Fruit fly (Drosophila melanogaster) whole organism, pupa: ENCODE data around the gene CG9338.

Experiments used
- CG10348 ChIP-seq: fragments of 200-800 bp; sonication (Bioruptor generic); IDR thresholded peaks from 2 replicates; pipeline ENCODE4 v1.3.6; 2022; ENCODE audit warnings: missing biosample characterization, missing genetic modification characterization
- CG12605 ChIP-seq: fragments of 200-800 bp; sonication (Bioruptor generic); IDR thresholded peaks from 2 replicates; pipeline ENCODE4 v1.3.6; 2022; ENCODE audit warnings: missing biosample characterization, missing genetic modification characterization
- CG13204 ChIP-seq: fragments of 200-800 bp; sonication (Bioruptor generic); optimal IDR thresholded peaks from 2 replicates; lab custom pipeline; 2018; ENCODE audit warnings: missing biosample characterization, mild to moderate bottlenecking, missing genetic modification characterization, moderate library complexity
- CG14655 ChIP-seq: fragments of 200-800 bp; sonication (Bioruptor generic); optimal IDR thresholded peaks from 3 replicates; lab custom pipeline; 2017; ENCODE audit warnings: mild to moderate bottlenecking, missing biosample characterization, missing genetic modification reagents, missing genetic modification characterization
- CG15710 ChIP-seq: fragments of 200-800 bp; sonication (Bioruptor generic); optimal IDR thresholded peaks from 2 replicates; lab custom pipeline; 2018; ENCODE audit warnings: missing biosample characterization, mild to moderate bottlenecking, missing genetic modification characterization, moderate library complexity
- CG17806 ChIP-seq: fragments of 200-800 bp; sonication (Bioruptor generic); optimal IDR thresholded peaks from 2 replicates; lab custom pipeline; 2018; ENCODE audit warnings: missing biosample characterization, mild to moderate bottlenecking, missing genetic modification characterization, moderate library complexity
- CG32121 ChIP-seq: fragments of 200-800 bp; sonication (Bioruptor generic); IDR thresholded peaks from 2 replicates; pipeline ENCODE4 v1.3.6; 2022; ENCODE audit warnings: missing biosample characterization, missing genetic modification characterization
- CG34367 ChIP-seq: fragments of 200-800 bp; sonication (Bioruptor generic); optimal IDR thresholded peaks from 2 replicates; lab custom pipeline; 2018; ENCODE audit warnings: missing biosample characterization, mild to moderate bottlenecking, missing genetic modification characterization
- CG4496 ChIP-seq: fragments of 200-800 bp; sonication (Bioruptor generic); IDR thresholded peaks from 3 replicates; pipeline ENCODE4 v1.3.6; 2022; ENCODE audit warnings: missing biosample characterization, missing genetic modification characterization
- CG8159 ChIP-seq: fragments of 200-800 bp; sonication (Bioruptor generic); optimal IDR thresholded peaks from 3 replicates; lab custom pipeline; 2018; ENCODE audit warnings: missing biosample characterization, mild to moderate bottlenecking, missing genetic modification characterization, moderate library complexity
- CG8301 ChIP-seq: fragments of 200-800 bp; sonication (Bioruptor generic); optimal IDR thresholded peaks from 2 replicates; lab custom pipeline; 2018; ENCODE audit warnings: missing biosample characterization, mild to moderate bottlenecking, missing genetic modification characterization
- CG9948 ChIP-seq: fragments of 200-800 bp; sonication (Bioruptor generic); optimal IDR thresholded peaks from 2 replicates; lab custom pipeline; 2018; ENCODE audit warnings: missing biosample characterization, mild to moderate bottlenecking, missing genetic modification characterization, moderate library complexity
- D1 ChIP-seq: fragments of 200-800 bp; sonication (Bioruptor generic); optimal IDR thresholded peaks from 2 replicates; lab custom pipeline; 2018; ENCODE audit warnings: missing biosample characterization, mild to moderate bottlenecking, missing genetic modification characterization, moderate library complexity
- EcR ChIP-seq: fragments of 200-800 bp; sonication (Bioruptor generic); optimal IDR thresholded peaks from 3 replicates; lab custom pipeline; 2019; ENCODE audit warnings: missing biosample characterization, missing genetic modification characterization, mild to moderate bottlenecking, moderate library complexity, missing genetic modification reagents
- Ets98B ChIP-seq: fragments of 200-800 bp; sonication (Bioruptor generic); IDR thresholded peaks from 2 replicates; pipeline ENCODE4 v1.3.6; 2022; ENCODE audit warnings: missing biosample characterization, missing genetic modification characterization
- Pif1A ChIP-seq: fragments of 200-800 bp; sonication (Bioruptor generic); optimal IDR thresholded peaks from 3 replicates; lab custom pipeline; 2016; ENCODE audit warnings: missing biosample characterization, missing genetic modification characterization
- Pif1B ChIP-seq: fragments of 200-800 bp; sonication (Bioruptor generic); optimal IDR thresholded peaks from 3 replicates; lab custom pipeline; 2016; ENCODE audit warnings: missing biosample characterization, missing genetic modification characterization
- Snoo ChIP-seq: fragments of 200-800 bp; sonication (Bioruptor generic); optimal IDR thresholded peaks from 3 replicates; lab custom pipeline; 2017; ENCODE audit warnings: missing biosample characterization, mild to moderate bottlenecking, missing genetic modification characterization, inconsistent platforms
- fd96Ca ChIP-seq: fragments of 200-800 bp; sonication (Bioruptor generic); IDR thresholded peaks from 3 replicates; pipeline ENCODE4 v1.3.6; 2022; ENCODE audit warnings: missing biosample characterization, missing genetic modification characterization
- gl ChIP-seq: fragments of 200-800 bp; sonication (Bioruptor generic); optimal IDR thresholded peaks from 2 replicates; lab custom pipeline; 2018; ENCODE audit warnings: missing biosample characterization, mild to moderate bottlenecking, missing genetic modification characterization
- rn ChIP-seq: fragments of 200-800 bp; sonication (Bioruptor generic); IDR thresholded peaks from 2 replicates; pipeline ENCODE4 v1.3.6; 2022; ENCODE audit warnings: missing biosample characterization, missing genetic modification characterization

Gene CG9338

dm6 chr2L:20913528-20913927, 48.5 kb downstream of the CG9338 start:
- no peak for TF ChIP-seq CG15710
- peak; percentile 10 for TF ChIP-seq CG8159 (tag; lab: Kevin White, UChicago)
- TF ChIP-seq CG32121 (GFP tag; lab: Robert Waterston, UW): no peak
- no peak for TF ChIP-seq CG17806 (tag; lab: Kevin White, UChicago)
- no peak for TF ChIP-seq D1 (tag; lab: Kevin White, UChicago)
- TF ChIP-seq CG8301: no peak
- TF ChIP-seq CG12605 (GFP tag; lab: Robert Waterston, UW): no peak

dm6 chr2L:20915224-20915623, 50.2 kb downstream of the CG9338 start:
- TF ChIP-seq CG15710: peak; percentile 66
- peak; percentile 20 for TF ChIP-seq D1 (tag; lab: Kevin White, UChicago)
- TF ChIP-seq CG8301: peak; percentile 72
- TF ChIP-seq gl (tag; lab: Kevin White, UChicago): peak; percentile 21
- TF ChIP-seq CG10348 (GFP tag; lab: Robert Waterston, UW): no peak
- TF ChIP-seq fd96Ca: peak; percentile 62; the same call in 1 of the 3 replicates
- TF ChIP-seq CG14655 (GFP tag; lab: Kevin White, UChicago): peak; percentile 70
- peak; percentile 72 for TF ChIP-seq Pif1A
- peak; percentile 58 for TF ChIP-seq CG12605 (GFP tag; lab: Robert Waterston, UW)
- TF ChIP-seq CG9948 (tag; lab: Kevin White, UChicago): peak; percentile 63
- TF ChIP-seq Ets98B (GFP tag; lab: Robert Waterston, UW): peak; percentile 85
- peak; percentile 85 for TF ChIP-seq CG4496 (GFP tag; lab: Robert Waterston, UW)
- peak; percentile 89 for TF ChIP-seq CG32121 (GFP tag; lab: Robert Waterston, UW)
- TF ChIP-seq Snoo (tag; lab: Kevin White, UChicago): no peak
- peak; percentile 71; the same call in 1 of the 2 replicates for TF ChIP-seq rn (GFP tag; lab: Robert Waterston, UW)
- peak; percentile 39 for TF ChIP-seq CG34367 (tag; lab: Kevin White, UChicago)
- peak; percentile 74 for TF ChIP-seq CG8159 (tag; lab: Kevin White, UChicago)
- no peak for TF ChIP-seq CG13204 (GFP tag; lab: Kevin White, UChicago)
- peak; percentile 58 for TF ChIP-seq Pif1B (GFP tag; lab: Kevin White, UChicago)
- TF ChIP-seq EcR (GFP tag; lab: Kevin White, UChicago): peak; percentile 74
- TF ChIP-seq CG17806 (tag; lab: Kevin White, UChicago): peak; percentile 79

- peak; percentile 70 for TF ChIP-seq CG13204 (GFP tag; lab: Kevin White, UChicago)
- no peak; the same call in 1 of the 2 replicates for TF ChIP-seq CG12605 (GFP tag; lab: Robert Waterston, UW)
- TF ChIP-seq CG17806 (tag; lab: Kevin White, UChicago): peak; percentile 36
- no peak for TF ChIP-seq Pif1B (GFP tag; lab: Kevin White, UChicago)
- peak; percentile 73 for TF ChIP-seq CG8159 (tag; lab: Kevin White, UChicago)
- no peak for TF ChIP-seq CG8301
- TF ChIP-seq CG9948 (tag; lab: Kevin White, UChicago): peak; percentile 44
- TF ChIP-seq CG34367 (tag; lab: Kevin White, UChicago): peak; percentile 71
- TF ChIP-seq CG14655 (GFP tag; lab: Kevin White, UChicago): no peak
- TF ChIP-seq Pif1A: peak; percentile 16
- TF ChIP-seq CG32121 (GFP tag; lab: Robert Waterston, UW): no peak
- peak; percentile 33 for TF ChIP-seq EcR (GFP tag; lab: Kevin White, UChicago)
- peak; percentile 60 for TF ChIP-seq CG15710
- no peak for TF ChIP-seq Snoo (tag; lab: Kevin White, UChicago)
- no peak for TF ChIP-seq fd96Ca
- no peak for TF ChIP-seq rn (GFP tag; lab: Robert Waterston, UW)
- peak; percentile 90 for TF ChIP-seq gl (tag; lab: Kevin White, UChicago)
- no peak for TF ChIP-seq CG10348 (GFP tag; lab: Robert Waterston, UW)
- no peak for TF ChIP-seq CG4496 (GFP tag; lab: Robert Waterston, UW)
- peak; percentile 47 for TF ChIP-seq D1 (tag; lab: Kevin White, UChicago)
- no peak for TF ChIP-seq Ets98B (GFP tag; lab: Robert Waterston, UW)
Measured at dm6 chr2L:20916672-20917209, 51.7 kb downstream of the CG9338 start.
